Worm (Caenorhabditis elegans) whole organism, L1 larva: ENCODE results near the gene ZK177.3.

ENCODE experiments used
- alr-1 ChIP-seq: fragments of 200-800 bp; sonication (Bioruptor generic); optimal IDR thresholded peaks from 2 replicates; lab custom pipeline; 2018; ENCODE audit warnings: borderline replicate concordance, mild to moderate bottlenecking, missing genetic modification characterization, missing compliant biosample characterization
- ama-1 ChIP-seq: fragments of 150-350 bp; optimal IDR thresholded peaks from 2 replicates; lab custom pipeline; 2014
- blmp-1 ChIP-seq: fragments of 150-350 bp; optimal IDR thresholded peaks from 2 replicates; lab custom pipeline; 2014; ENCODE audit warnings: missing biosample characterization, missing genetic modification characterization
- ceh-63 ChIP-seq: fragments of 200-800 bp; sonication (Bioruptor generic); optimal IDR thresholded peaks from 2 replicates; lab custom pipeline; 2018; ENCODE audit warnings: mild to moderate bottlenecking, missing genetic modification characterization, missing compliant biosample characterization
- ceh-82 ChIP-seq, 3 experiments: fragments of 150-350 bp in 1 of 3; sonication (generic microtip) in 2 of 3; optimal IDR thresholded peaks; 2 replicates each; lab custom pipeline; 2014 to 2017; ENCODE audit warnings: missing biosample characterization in 3 of 3, missing genetic modification characterization in 3 of 3
- ceh-88 ChIP-seq: fragments of 200-800 bp; sonication (Bioruptor generic); IDR thresholded peaks from 2 replicates; pipeline ENCODE4 v1.3.6; 2022; ENCODE audit warnings: missing genetic modification characterization, missing compliant biosample characterization
- ceh-90 ChIP-seq: sonication (generic microtip); optimal IDR thresholded peaks from 2 replicates; lab custom pipeline; 2016; ENCODE audit warnings: missing genetic modification characterization, missing compliant biosample characterization
- ces-1 ChIP-seq: fragments of 150-350 bp; optimal IDR thresholded peaks from 2 replicates; lab custom pipeline; 2014; ENCODE audit warnings: missing biosample characterization, missing genetic modification reagents, missing genetic modification characterization
- efl-1 ChIP-seq, 4 experiments: fragments of 150-350 bp; optimal IDR thresholded peaks in 3 of 4; peaks in 1 of 4; 1 replicate in 1 of 4; 2 replicates in 3 of 4; lab custom pipeline; 2014; ENCODE audit warnings: missing biosample characterization in 2 of 4, missing genetic modification characterization in 2 of 4, missing genetic modification reagents in 2 of 4
- egl-27 ChIP-seq, 2 experiments: fragments of 150-350 bp in 1 of 2; sonication (generic microtip); optimal IDR thresholded peaks; 3 replicates each; lab custom pipeline; 2017 to 2018; ENCODE audit warnings: missing biosample characterization in 2 of 2, missing genetic modification characterization in 2 of 2, missing genetic modification reagents in 2 of 2
- elt-3 ChIP-seq, 6 experiments: fragments of 150-350 bp in 1 of 6; sonication (generic microtip); optimal IDR thresholded peaks; 2 replicates each; lab custom pipeline; 2017 to 2018; ENCODE audit warnings: missing biosample characterization in 6 of 6, missing genetic modification characterization in 6 of 6, inconsistent platforms in 1 of 6
- ets-5 ChIP-seq: fragments of 200-800 bp; sonication (Bioruptor generic); IDR thresholded peaks from 2 replicates; pipeline ENCODE4 v1.3.6; 2022; ENCODE audit warnings: missing genetic modification characterization, missing compliant biosample characterization
- fkh-10 ChIP-seq: sonication (generic microtip); optimal IDR thresholded peaks from 2 replicates; lab custom pipeline; 2017; ENCODE audit warnings: missing biosample characterization, missing genetic modification reagents, missing genetic modification characterization
- fos-1 ChIP-seq: fragments of 150-350 bp; optimal IDR thresholded peaks from 2 replicates; lab custom pipeline; 2014; ENCODE audit warnings: missing biosample characterization, missing genetic modification characterization
- grh-1 ChIP-seq: fragments of 200-800 bp; sonication (Bioruptor generic); IDR thresholded peaks from 2 replicates; pipeline ENCODE4 v1.3.6; 2022; ENCODE audit warnings: missing genetic modification reagents, missing genetic modification characterization, missing compliant biosample characterization
- hpl-2 ChIP-seq: fragments of 150-350 bp; optimal IDR thresholded peaks from 2 replicates; lab custom pipeline; 2014; ENCODE audit warnings: missing biosample characterization, missing genetic modification reagents, missing genetic modification characterization
- isw-1 ChIP-seq: fragments of 200-800 bp; sonication (Bioruptor generic); IDR thresholded peaks from 2 replicates; pipeline ENCODE4 v1.3.6; 2022; ENCODE audit warnings: missing genetic modification characterization, missing compliant biosample characterization
- jun-1 ChIP-seq: fragments of 150-350 bp; optimal IDR thresholded peaks from 2 replicates; lab custom pipeline; 2014; ENCODE audit warnings: missing biosample characterization, missing genetic modification reagents, missing genetic modification characterization
- lin-14 ChIP-seq: fragments of 200-800 bp; sonication (Bioruptor generic); optimal IDR thresholded peaks from 2 replicates; lab custom pipeline; 2018; ENCODE audit warnings: mild to moderate bottlenecking, missing genetic modification characterization, moderate library complexity, missing compliant biosample characterization
- lin-15B ChIP-seq: fragments of 150-350 bp; sonication (generic microtip); optimal IDR thresholded peaks from 3 replicates; lab custom pipeline; 2014; ENCODE audit warnings: missing biosample characterization, missing genetic modification characterization
- lin-35 ChIP-seq, 2 experiments: fragments of 150-350 bp; optimal IDR thresholded peaks; 2 replicates each; lab custom pipeline; 2014; ENCODE audit warnings: missing biosample characterization in 2 of 2, missing genetic modification characterization in 2 of 2, missing genetic modification reagents in 2 of 2
- lsy-2 ChIP-seq, 2 experiments: fragments of 150-350 bp; optimal IDR thresholded peaks; 2 replicates each; lab custom pipeline; 2014; ENCODE audit warnings: missing biosample characterization in 2 of 2, missing genetic modification characterization in 2 of 2
- mep-1 ChIP-seq: fragments of 150-350 bp; optimal IDR thresholded peaks from 2 replicates; lab custom pipeline; 2014; ENCODE audit warnings: missing biosample characterization, missing genetic modification characterization
- nhr-11 ChIP-seq: fragments of 150-350 bp; optimal IDR thresholded peaks from 2 replicates; lab custom pipeline; 2014; ENCODE audit warnings: missing biosample characterization, missing genetic modification characterization
- nhr-12 ChIP-seq: sonication (generic microtip); optimal IDR thresholded peaks from 2 replicates; lab custom pipeline; 2017; ENCODE audit warnings: missing biosample characterization, missing genetic modification characterization
- nhr-20 ChIP-seq: sonication (generic microtip); optimal IDR thresholded peaks from 2 replicates; lab custom pipeline; 2016; ENCODE audit warnings: mild to moderate bottlenecking, missing genetic modification characterization, missing compliant biosample characterization
- nhr-28 ChIP-seq: fragments of 150-350 bp; optimal IDR thresholded peaks from 2 replicates; lab custom pipeline; 2014; ENCODE audit warnings: missing biosample characterization, missing genetic modification characterization
- nhr-47 ChIP-seq: sonication (generic microtip); optimal IDR thresholded peaks from 2 replicates; lab custom pipeline; 2016; ENCODE audit warnings: mild to moderate bottlenecking, missing genetic modification characterization, moderate library complexity, missing compliant biosample characterization
- nhr-71 ChIP-seq: sonication (generic microtip); optimal IDR thresholded peaks from 2 replicates; lab custom pipeline; 2016; ENCODE audit warnings: mild to moderate bottlenecking, missing genetic modification characterization, moderate library complexity, missing compliant biosample characterization
- nhr-84 ChIP-seq: sonication (generic microtip); optimal IDR thresholded peaks from 2 replicates; lab custom pipeline; 2017; ENCODE audit warnings: missing biosample characterization, missing genetic modification characterization
- nhr-85 ChIP-seq: sonication (generic microtip); peaks from one replicate; lab custom pipeline; 2016; ENCODE audit warnings: missing genetic modification characterization, inconsistent platforms, missing compliant biosample characterization
- pqm-1 ChIP-seq: sonication (generic microtip); optimal IDR thresholded peaks from 3 replicates; lab custom pipeline; 2017; ENCODE audit warnings: missing biosample characterization, missing genetic modification characterization
- snu-23 ChIP-seq: sonication (generic microtip); optimal IDR thresholded peaks from 2 replicates; lab custom pipeline; 2016; ENCODE audit warnings: missing genetic modification characterization, missing compliant biosample characterization
- sptf-1 ChIP-seq: fragments of 150-350 bp; optimal IDR thresholded peaks from 2 replicates; lab custom pipeline; 2014; ENCODE audit warnings: missing biosample characterization, missing genetic modification characterization
- swsn-7 ChIP-seq: sonication (generic microtip); optimal IDR thresholded peaks from 2 replicates; lab custom pipeline; 2016; ENCODE audit warnings: missing genetic modification characterization, missing compliant biosample characterization
- unc-98 ChIP-seq: fragments of 200-800 bp; sonication (Bioruptor generic); IDR thresholded peaks from 2 replicates; pipeline ENCODE4 v1.3.6; 2022; ENCODE audit warnings: missing genetic modification characterization, missing compliant biosample characterization
- ztf-11 ChIP-seq, 2 experiments: sonication (generic microtip); optimal IDR thresholded peaks; 2 replicates each; lab custom pipeline; 2016 to 2017; ENCODE audit warnings: missing genetic modification characterization in 2 of 2, missing biosample characterization in 1 of 2, missing compliant biosample characterization in 1 of 2

Gene ZK177.3

ce11 chrII:5487844-5488243 lies 27.8 kb upstream of the ZK177.3 start, which contains the start of gene nep-5:
TSS of gene nep-5 (plus strand) at chrII:5488144.
- no peak for TF ChIP-seq blmp-1 (tag; lab: Kevin White, UChicago)
- TF ChIP-seq fkh-10 (GFP tag; lab: Kevin White, UChicago), result no peak
- TF ChIP-seq lin-14 (GFP tag; lab: Kevin White, UChicago), result no peak
- TF ChIP-seq nhr-47 (tag; lab: Kevin White, UChicago), result no peak
- no peak for TF ChIP-seq lsy-2 (tag; optimal IDR thresholded peaks at IDR 0.05; lab: Kevin White, UChicago)
- no peak for TF ChIP-seq jun-1 (tag; lab: Kevin White, UChicago)
- TF ChIP-seq lin-15B (tag; lab: Kevin White, UChicago), result no peak
- no peak for TF ChIP-seq ceh-63 (GFP tag; lab: Kevin White, UChicago)
- TF ChIP-seq efl-1 (optimal IDR thresholded peaks at IDR 0.05; lab: Kevin White, UChicago), result no peak
- TF ChIP-seq efl-1 (GFP tag; optimal IDR thresholded peaks at IDR 0.05 in 1 of 2; lab: Kevin White, UChicago), result no peak
- no peak for TF ChIP-seq nhr-84
- no peak for TF ChIP-seq swsn-7 (tag; lab: Kevin White, UChicago)
- no peak for TF ChIP-seq mep-1 (tag; lab: Kevin White, UChicago)
- no peak for TF ChIP-seq ceh-90 (tag; lab: Kevin White, UChicago)
- TF ChIP-seq fos-1 (tag; lab: Kevin White, UChicago), result no peak
- no peak for TF ChIP-seq ceh-82 (tag; optimal IDR thresholded peaks at IDR 0.05; lab: Kevin White, UChicago)
- no peak for TF ChIP-seq snu-23 (GFP tag; lab: Kevin White, UChicago)
- TF ChIP-seq sptf-1 (tag; lab: Kevin White, UChicago), result no peak
- no peak for TF ChIP-seq nhr-28 (tag; lab: Kevin White, UChicago)
- TF ChIP-seq ama-1 (lab: Kevin White, UChicago), result no peak

DNA sequence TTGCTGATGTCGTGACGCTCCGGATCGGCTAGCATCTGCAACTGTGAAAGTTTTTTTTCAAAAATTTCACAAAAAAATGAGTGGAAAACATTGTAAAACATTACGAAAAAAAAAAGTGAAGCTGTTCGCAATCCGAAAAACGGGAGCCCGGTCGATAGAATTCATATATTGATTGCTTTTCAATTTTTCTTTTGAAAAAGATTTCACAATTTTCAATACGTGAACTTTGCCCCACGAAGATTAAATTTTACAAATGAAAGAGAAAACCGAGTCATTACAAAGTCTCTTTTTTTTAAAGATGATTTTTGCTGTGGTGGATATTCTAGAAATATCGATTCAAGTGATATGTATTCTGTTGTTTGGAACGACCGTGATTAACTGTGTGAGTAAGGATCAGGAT lies 21.2 kb upstream of the ZK177.3 start, which contains the start of gene F12A10.6:
TSS of gene F12A10.6 (minus strand) at position 101 of the 400 bp plus-strand sequence.
- no peak for TF ChIP-seq ceh-63 (GFP tag; lab: Kevin White, UChicago)
- TF ChIP-seq nhr-47 (tag; lab: Kevin White, UChicago), result no peak
- TF ChIP-seq ets-5 (GFP tag; lab: Robert Waterston, UW), result no peak
- no peak for TF ChIP-seq ceh-88 (GFP tag; lab: Robert Waterston, UW)
- TF ChIP-seq grh-1 (GFP tag; lab: Robert Waterston, UW), result no peak
- no peak for TF ChIP-seq pqm-1 (tag; lab: Kevin White, UChicago)
- no peak for TF ChIP-seq nhr-12 (tag; lab: Kevin White, UChicago)
- TF ChIP-seq ztf-11 (tag; optimal IDR thresholded peaks at IDR 0.05; lab: Kevin White, UChicago), result no peak
- TF ChIP-seq ama-1 (lab: Kevin White, UChicago), result no peak
- no peak for TF ChIP-seq nhr-11
- TF ChIP-seq nhr-84, result no peak
- no peak for TF ChIP-seq blmp-1 (tag; lab: Kevin White, UChicago)
- TF ChIP-seq isw-1 (GFP tag; lab: Robert Waterston, UW), result no peak
- TF ChIP-seq lin-35 (GFP tag; optimal IDR thresholded peaks at IDR 0.05; lab: Kevin White, UChicago), result no peak
- no peak for TF ChIP-seq nhr-71 (tag; lab: Kevin White, UChicago)
- no peak for TF ChIP-seq hpl-2 (GFP tag; lab: Kevin White, UChicago)
- no peak for TF ChIP-seq unc-98 (GFP tag; lab: Robert Waterston, UW)

DNA sequence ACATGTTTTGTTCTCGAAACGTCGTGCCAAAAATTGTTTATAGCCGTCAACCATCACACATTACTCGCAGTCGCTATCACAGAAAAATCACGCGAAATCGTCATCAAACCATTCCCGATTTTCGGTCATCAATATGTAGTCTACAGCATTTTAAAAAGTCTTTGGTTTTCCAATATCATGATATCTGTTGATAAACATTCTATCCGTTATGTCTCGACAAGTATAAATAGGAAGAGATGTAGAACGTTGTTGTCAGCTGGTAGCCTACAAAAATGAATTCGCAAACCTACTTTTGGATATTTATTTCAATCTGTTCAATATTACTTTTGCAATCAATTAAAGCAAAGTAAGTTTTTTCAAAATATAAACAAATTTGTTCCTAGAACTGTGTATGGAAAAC lies 19.3 kb upstream of the ZK177.3 start, which contains the start of gene F12A10.1:
TSS of gene F12A10.1 (plus strand) at position 166 of the 400 bp plus-strand sequence.
- TF ChIP-seq blmp-1 (tag; lab: Kevin White, UChicago), result peak; percentile 6
- peak; percentile 52 for TF ChIP-seq nhr-20 (tag; lab: Kevin White, UChicago)
- TF ChIP-seq ces-1 (GFP tag; lab: Kevin White, UChicago), result no peak
- no peak for TF ChIP-seq alr-1
- no peak for TF ChIP-seq mep-1 (tag; lab: Kevin White, UChicago)
- no peak for TF ChIP-seq egl-27 (tag; optimal IDR thresholded peaks at IDR 0.05; lab: Kevin White, UChicago)
- TF ChIP-seq nhr-85 (tag; lab: Kevin White, UChicago), result peak; percentile 60
- TF ChIP-seq lin-14 (GFP tag; lab: Kevin White, UChicago), result peak; percentile 43
- peak in 2 of 6 experiments; percentile 1 to 62 for TF ChIP-seq elt-3 (tag; optimal IDR thresholded peaks at IDR 0.05; lab: Kevin White, UChicago)
